Fruit fly (Drosophila melanogaster) whole organism, prepupa: ENCODE data around the gene Unc-76.

Experiments
- CG16779 ChIP-seq: fragments of 200-800 bp; sonication (Bioruptor generic); optimal IDR thresholded peaks from 3 replicates; lab custom pipeline; 2017; ENCODE audit warnings: missing biosample characterization, mild to moderate bottlenecking, missing genetic modification characterization
- CG31627 ChIP-seq: fragments of 200-800 bp; sonication (Bioruptor generic); optimal IDR thresholded peaks from 3 replicates; lab custom pipeline; 2016; ENCODE audit warnings: missing biosample characterization, missing genetic modification characterization
- CG34406 ChIP-seq: fragments of 200-800 bp; sonication (Bioruptor generic); optimal IDR thresholded peaks from 3 replicates; lab custom pipeline; 2016; ENCODE audit warnings: missing biosample characterization, missing genetic modification characterization
- CG6163 ChIP-seq: fragments of 200-800 bp; sonication (Bioruptor generic); IDR thresholded peaks from 3 replicates; pipeline ENCODE4 v1.3.6; 2022; ENCODE audit warnings: missing biosample characterization, missing genetic modification characterization
- Eip78C ChIP-seq: fragments of 200-800 bp; sonication (Bioruptor generic); peaks from one replicate; lab custom pipeline; 2016; ENCODE audit warnings: missing biosample characterization, missing genetic modification characterization
- Gug ChIP-seq: fragments of 200-800 bp; sonication (Bioruptor generic); IDR thresholded peaks from 2 replicates; pipeline ENCODE4 v1.3.6; 2022; ENCODE audit warnings: missing biosample characterization, missing genetic modification characterization
- Smox ChIP-seq: fragments of 200-800 bp; sonication (Bioruptor generic); optimal IDR thresholded peaks from 3 replicates; lab custom pipeline; 2016; ENCODE audit warnings: missing biosample characterization, missing genetic modification characterization
- dsx ChIP-seq: fragments of 200-800 bp; optimal IDR thresholded peaks from 3 replicates; lab custom pipeline; 2019; ENCODE audit warnings: missing biosample characterization, mild to moderate bottlenecking, missing genetic modification characterization, moderate library complexity; ENCODE audit not compliant: poor library complexity, severe bottlenecking
- lz ChIP-seq: fragments of 200-800 bp; sonication (Bioruptor generic); optimal IDR thresholded peaks from 3 replicates; lab custom pipeline; 2016; ENCODE audit warnings: missing biosample characterization, missing genetic modification characterization

- TF ChIP-seq CG16779 (tag; lab: Kevin White, UChicago) (no peak), lz (GFP tag; lab: Kevin White, UChicago) (no peak), CG34406 (GFP tag; lab: Kevin White, UChicago) (peak; percentile 12), Smox (GFP tag; lab: Kevin White, UChicago) (no peak), CG31627 (GFP tag; lab: Kevin White, UChicago) (no peak), CG6163 (peak; percentile 54; the same call in 2 of the 3 replicates), dsx (peak; percentile 29), Gug (GFP tag; lab: Robert Waterston, UW) (no peak), Eip78C (no peak)
Observed at dm6 chrX:2140487-2140886, 60.1 kb downstream of the Unc-76 start.
